Fruit fly (Drosophila melanogaster) whole organism, embryonic: ENCODE results near the gene Blos4.

Source experiments
- Abd-B ChIP-seq: fragments of 200-800 bp; sonication (Bioruptor generic); optimal IDR thresholded peaks from 2 replicates; lab custom pipeline; 2018; ENCODE audit warnings: missing biosample characterization, mild to moderate bottlenecking, missing genetic modification characterization, moderate library complexity
- B-H2 ChIP-seq: fragments of 200-800 bp; sonication (Bioruptor generic); optimal IDR thresholded peaks from 2 replicates; lab custom pipeline; 2018; ENCODE audit warnings: missing biosample characterization, mild to moderate bottlenecking, missing genetic modification characterization
- CG10209 ChIP-seq: fragments of 200-800 bp; sonication (Bioruptor generic); optimal IDR thresholded peaks from 3 replicates; lab custom pipeline; 2017; ENCODE audit warnings: missing biosample characterization, mild to moderate bottlenecking, missing genetic modification characterization, missing genetic modification reagents
- CG10462 ChIP-seq: fragments of 200-800 bp; sonication (Bioruptor generic); optimal IDR thresholded peaks from 2 replicates; lab custom pipeline; 2016; ENCODE audit warnings: missing biosample characterization, missing genetic modification characterization
- CG11247 ChIP-seq: fragments of 200-800 bp; sonication (Bioruptor generic); IDR thresholded peaks from 2 replicates; pipeline ENCODE4 v1.3.6; 2022; ENCODE audit warnings: missing biosample characterization, missing genetic modification characterization
- CG11456 ChIP-seq: fragments of 200-800 bp; sonication (Bioruptor generic); IDR thresholded peaks from 3 replicates; pipeline ENCODE4 v1.3.6; 2022; ENCODE audit warnings: missing biosample characterization, missing genetic modification characterization
- CG12071 ChIP-seq: fragments of 200-800 bp; sonication (Bioruptor generic); optimal IDR thresholded peaks from 3 replicates; lab custom pipeline; 2018; ENCODE audit warnings: missing biosample characterization, mild to moderate bottlenecking, missing genetic modification characterization
- CG12236 ChIP-seq: fragments of 200-800 bp; sonication (Bioruptor generic); optimal IDR thresholded peaks from 2 replicates; lab custom pipeline; 2016; ENCODE audit warnings: missing biosample characterization, missing genetic modification characterization
- CG14014 ChIP-seq: fragments of 200-800 bp; sonication (Bioruptor generic); IDR thresholded peaks from 2 replicates; pipeline ENCODE4 v1.3.6; 2022; ENCODE audit warnings: missing biosample characterization, missing genetic modification characterization
- CG14050 ChIP-seq: fragments of 200-800 bp; sonication (Bioruptor generic); IDR thresholded peaks from 3 replicates; pipeline ENCODE4 v1.3.6; 2022; ENCODE audit warnings: missing biosample characterization, missing genetic modification characterization
- CG14965 ChIP-seq: fragments of 200-800 bp; sonication (Bioruptor generic); optimal IDR thresholded peaks from 2 replicates; lab custom pipeline; 2016; ENCODE audit warnings: missing biosample characterization, missing genetic modification characterization, borderline replicate concordance
- CG15601 ChIP-seq: fragments of 200-800 bp; sonication (Bioruptor generic); optimal IDR thresholded peaks from 3 replicates; lab custom pipeline; 2019; ENCODE audit warnings: missing biosample characterization, mild to moderate bottlenecking, missing genetic modification characterization, moderate library complexity
- CG18011 ChIP-seq: fragments of 200-800 bp; sonication (Bioruptor generic); optimal IDR thresholded peaks from 2 replicates; lab custom pipeline; 2017; ENCODE audit warnings: missing biosample characterization, missing genetic modification characterization, mild to moderate bottlenecking, moderate library complexity, missing genotype
- CG18764 ChIP-seq: fragments of 200-800 bp; sonication (Bioruptor generic); optimal IDR thresholded peaks from 3 replicates; lab custom pipeline; 2016; ENCODE audit warnings: missing biosample characterization, missing genetic modification characterization
- CG30020 ChIP-seq: fragments of 200-800 bp; optimal IDR thresholded peaks from 2 replicates; lab custom pipeline; 2019; ENCODE audit warnings: missing biosample characterization, mild to moderate bottlenecking, missing genetic modification characterization, moderate library complexity
- CG6175 ChIP-seq: fragments of 200-800 bp; sonication (Bioruptor generic); IDR thresholded peaks from 3 replicates; pipeline ENCODE4 v1.3.6; 2022; ENCODE audit warnings: missing biosample characterization, missing genetic modification characterization
- CG6683 ChIP-seq: fragments of 200-800 bp; sonication (Bioruptor generic); optimal IDR thresholded peaks from 2 replicates; lab custom pipeline; 2017; ENCODE audit warnings: missing biosample characterization, mild to moderate bottlenecking, missing genetic modification characterization, missing genetic modification reagents
- CG7963 ChIP-seq: fragments of 200-800 bp; sonication (Bioruptor generic); IDR thresholded peaks from 3 replicates; pipeline ENCODE4 v1.3.6; 2022; ENCODE audit warnings: missing biosample characterization, missing genetic modification characterization; ENCODE audit not compliant: partially characterized antibody
- Dfd ChIP-seq, 2 experiments: fragments of >200 bp; optimal IDR thresholded peaks; 2 replicates each; lab custom pipeline; 2017; ENCODE audit warnings: missing biosample characterization in 2 of 2, missing genetic modification characterization in 2 of 2
- Hr3 ChIP-seq: fragments of 200-800 bp; sonication (Bioruptor generic); optimal IDR thresholded peaks from 3 replicates; lab custom pipeline; 2016; ENCODE audit warnings: missing biosample characterization, missing genetic modification characterization
- Lpt ChIP-seq: fragments of >200 bp; optimal IDR thresholded peaks from 2 replicates; lab custom pipeline; 2018; ENCODE audit warnings: missing biosample characterization, missing genetic modification characterization
- MBD-R2 ChIP-seq: fragments of 200-800 bp; sonication (Bioruptor generic); IDR thresholded peaks from 2 replicates; pipeline ENCODE4 v1.3.6; 2022; ENCODE audit warnings: missing biosample characterization, missing genetic modification characterization
- Nf-YA ChIP-seq: fragments of 200-800 bp; sonication (Bioruptor generic); IDR thresholded peaks from 2 replicates; pipeline ENCODE4 v1.3.6; 2022; ENCODE audit warnings: missing biosample characterization, missing genetic modification characterization
- Oli ChIP-seq: fragments of 200-800 bp; sonication (Bioruptor generic); optimal IDR thresholded peaks from 2 replicates; lab custom pipeline; 2018; ENCODE audit warnings: missing biosample characterization, mild to moderate bottlenecking, missing genetic modification characterization, moderate library complexity
- Spps ChIP-seq: fragments of 200-800 bp; sonication (Bioruptor generic); optimal IDR thresholded peaks from 2 replicates; lab custom pipeline; 2018; ENCODE audit warnings: missing biosample characterization, mild to moderate bottlenecking, missing genetic modification characterization
- Ssrp ChIP-seq: fragments of 200-800 bp; sonication (Bioruptor generic); optimal IDR thresholded peaks from 2 replicates; lab custom pipeline; 2018; ENCODE audit warnings: missing biosample characterization, mild to moderate bottlenecking, missing genetic modification characterization, moderate library complexity
- Usf ChIP-seq: fragments of 200-800 bp; sonication (Bioruptor generic); optimal IDR thresholded peaks from 2 replicates; lab custom pipeline; 2017; ENCODE audit warnings: missing genotype, missing biosample characterization, missing genetic modification characterization
- ase ChIP-seq: fragments of 200-800 bp; sonication (Bioruptor generic); IDR thresholded peaks from 3 replicates; pipeline ENCODE4 v1.3.6; 2022; ENCODE audit warnings: missing biosample characterization, missing genetic modification characterization
- caup ChIP-seq: fragments of 200-800 bp; sonication (Bioruptor generic); optimal IDR thresholded peaks from 3 replicates; lab custom pipeline; 2017; ENCODE audit warnings: missing biosample characterization, mild to moderate bottlenecking, missing genetic modification characterization, moderate library complexity; ENCODE audit not compliant: severe bottlenecking
- chn ChIP-seq: fragments of 200-800 bp; sonication (Bioruptor generic); optimal IDR thresholded peaks from 2 replicates; lab custom pipeline; 2016; ENCODE audit warnings: missing biosample characterization, missing genetic modification characterization
- cwo ChIP-seq: fragments of 200-800 bp; sonication (Bioruptor generic); optimal IDR thresholded peaks from 3 replicates; lab custom pipeline; 2017; ENCODE audit warnings: missing biosample characterization, missing genetic modification characterization, mild to moderate bottlenecking, moderate library complexity, missing genetic modification reagents
- emc ChIP-seq: fragments of 200-800 bp; sonication (Bioruptor generic); optimal IDR thresholded peaks from 2 replicates; lab custom pipeline; 2016; ENCODE audit warnings: missing biosample characterization, missing genetic modification characterization
- fd64A ChIP-seq: fragments of 200-800 bp; sonication (Bioruptor generic); optimal IDR thresholded peaks from 3 replicates; lab custom pipeline; 2018; ENCODE audit warnings: missing biosample characterization, mild to moderate bottlenecking, missing genetic modification characterization
- ham ChIP-seq: fragments of 200-800 bp; sonication (Bioruptor generic); IDR thresholded peaks from 2 replicates; pipeline ENCODE4 v1.3.6; 2022; ENCODE audit warnings: missing biosample characterization, missing genetic modification characterization
- hb ChIP-seq: fragments of 200-800 bp; sonication (Bioruptor generic); IDR thresholded peaks from 3 replicates; pipeline ENCODE4 v1.3.6; 2022; ENCODE audit warnings: missing biosample characterization, missing genetic modification characterization; ENCODE audit not compliant: partially characterized antibody
- kah ChIP-seq: fragments of 200-800 bp; sonication (Bioruptor generic); optimal IDR thresholded peaks from 2 replicates; lab custom pipeline; 2018; ENCODE audit warnings: missing biosample characterization, mild to moderate bottlenecking, missing genetic modification characterization
- lilli ChIP-seq: fragments of 200-800 bp; sonication (Bioruptor generic); optimal IDR thresholded peaks from 3 replicates; lab custom pipeline; 2016; ENCODE audit warnings: missing biosample characterization, missing genetic modification characterization
- nau ChIP-seq: fragments of 200-800 bp; sonication (Bioruptor generic); optimal IDR thresholded peaks from 3 replicates; lab custom pipeline; 2017; ENCODE audit warnings: missing biosample characterization, mild to moderate bottlenecking, missing genetic modification characterization, missing genetic modification reagents
- onecut ChIP-seq: fragments of 200-800 bp; sonication (Bioruptor generic); IDR thresholded peaks from 2 replicates; pipeline ENCODE4 v1.3.6; 2022; ENCODE audit warnings: missing biosample characterization, missing genetic modification characterization
- prd ChIP-seq, 3 experiments: fragments of >200 bp in 2 of 3; fragments of 200-800 bp in 1 of 3; sonication (Bioruptor generic) in 1 of 3; optimal IDR thresholded peaks in 2 of 3; IDR thresholded peaks in 1 of 3; 2 replicates in 2 of 3; 3 replicates in 1 of 3; pipeline versions ENCODE4 v1.3.6 to Lab custom; 2017 to 2022; ENCODE audit warnings: missing biosample characterization in 1 of 3, missing genetic modification characterization in 1 of 3
- pzg ChIP-seq: fragments of 200-800 bp; sonication (Bioruptor generic); optimal IDR thresholded peaks from 3 replicates; lab custom pipeline; 2018; ENCODE audit warnings: missing biosample characterization, mild to moderate bottlenecking, missing genetic modification characterization, moderate library complexity
- row ChIP-seq: fragments of 200-800 bp; sonication (Bioruptor generic); IDR thresholded peaks from 3 replicates; pipeline ENCODE4 v1.3.6; 2022; ENCODE audit warnings: missing biosample characterization, missing genetic modification characterization
- so ChIP-seq: fragments of 200-800 bp; sonication (Bioruptor generic); IDR thresholded peaks from 3 replicates; pipeline ENCODE4 v1.3.6; 2022; ENCODE audit warnings: missing biosample characterization, missing genetic modification characterization
- stc ChIP-seq: fragments of 200-800 bp; sonication (Bioruptor generic); IDR thresholded peaks from 2 replicates; pipeline ENCODE4 v1.3.6; 2022; ENCODE audit warnings: missing biosample characterization, missing genetic modification characterization
- tll ChIP-seq, 2 experiments: fragments of 200-800 bp in 1 of 2; fragments of >200 bp in 1 of 2; sonication (Bioruptor generic) in 1 of 2; optimal IDR thresholded peaks; 2 replicates each; lab custom pipeline; 2017 to 2019; ENCODE audit warnings: missing biosample characterization in 2 of 2, missing genetic modification characterization in 2 of 2, mild to moderate bottlenecking in 1 of 2, moderate library complexity in 1 of 2
- toy ChIP-seq: fragments of 200-800 bp; sonication (Bioruptor generic); IDR thresholded peaks from 2 replicates; pipeline ENCODE4 v1.3.6; 2022; ENCODE audit warnings: missing biosample characterization, missing genetic modification characterization
- twi ChIP-seq: fragments of 200-800 bp; optimal IDR thresholded peaks from 2 replicates; lab custom pipeline; 2019; ENCODE audit warnings: missing biosample characterization, mild to moderate bottlenecking, missing genetic modification characterization, moderate library complexity

The Blos4 gene

dm6 chr3L:10863925-10864324, 15.0 kb upstream of the Blos4 start (continued):
- 0 out of 3 replicates have a peak, but pooled peaks have one; percentile 41 for TF ChIP-seq CG6175 (GFP tag; lab: Robert Waterston, UW)
- 0 out of 3 replicates have a peak, but pooled peaks have one; percentile 17 for TF ChIP-seq row (GFP tag; lab: Robert Waterston, UW)
- TF ChIP-seq pzg (GFP tag; lab: Kevin White, UChicago) = no peak
- TF ChIP-seq cwo (GFP tag; lab: Kevin White, UChicago) = peak; percentile 61

DNA sequence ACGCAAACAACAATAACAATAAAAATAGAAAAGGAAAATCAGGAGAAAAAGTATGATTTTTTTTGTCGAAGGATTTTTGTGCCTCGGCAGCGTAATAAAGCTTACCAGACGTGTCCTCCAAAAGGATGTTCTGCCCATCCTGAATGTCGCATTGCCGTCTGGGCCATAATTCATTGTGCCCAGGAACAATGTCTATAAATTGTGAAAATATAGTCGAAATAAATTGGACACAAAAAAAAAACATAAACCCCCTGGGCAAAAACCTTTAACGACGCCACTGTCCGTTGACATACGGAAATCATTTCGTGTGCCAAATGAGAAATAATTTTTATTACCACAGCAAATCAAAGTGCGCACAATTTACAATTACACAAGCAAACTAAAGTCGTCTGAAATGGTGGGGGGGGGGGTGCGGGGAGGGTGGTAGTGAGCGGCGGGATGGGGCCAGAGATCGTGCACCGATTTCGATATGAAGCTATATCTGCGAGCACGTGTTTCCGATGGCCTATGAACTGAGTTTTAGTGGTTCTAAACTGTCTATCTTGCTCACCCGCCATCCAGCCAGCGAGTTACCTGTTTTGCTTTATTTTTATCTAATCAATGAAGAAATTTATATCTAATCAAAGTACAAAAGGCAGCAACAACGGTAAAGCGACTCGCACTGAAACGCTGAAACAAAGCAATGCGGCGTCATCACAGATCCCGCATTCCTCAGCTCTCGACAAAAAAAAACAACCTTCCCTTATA, 12.1 kb upstream of the Blos4 start:
- TF ChIP-seq tll (GFP tag; optimal IDR thresholded peaks at IDR 0.05; lab: Kevin White, UChicago) (no peak), Hr3 (GFP tag; lab: Kevin White, UChicago) (no peak), CG15601 (tag; lab: Kevin White, UChicago) (no peak), Usf (GFP tag; lab: Kevin White, UChicago) (no peak), stc (no peak; the same call in 1 of the 2 replicates), caup (GFP tag; lab: Kevin White, UChicago) (peak; percentile 14), onecut (GFP tag; lab: Robert Waterston, UW) (no peak), fd64A (GFP tag; lab: Kevin White, UChicago) (no peak), kah (GFP tag; lab: Kevin White, UChicago) (no peak), nau (GFP tag; lab: Kevin White, UChicago) (no peak), CG12071 (GFP tag; lab: Kevin White, UChicago) (no peak), twi (tag; lab: Kevin White, UChicago) (no peak), CG11456 (GFP tag; lab: Robert Waterston, UW) (peak; percentile 70), prd (optimal IDR thresholded peaks at IDR 0.05; lab: Kevin White, UChicago) (no peak), prd (GFP tag; IDR thresholded peaks at IDR 0.05; lab: Robert Waterston, UW) (peak; percentile 49; the same call in 2 of the 3 replicates), CG10209 (GFP tag; lab: Kevin White, UChicago) (peak; percentile 19), CG14965 (no peak), CG14014 (GFP tag; lab: Robert Waterston, UW) (peak; percentile 55; the same call in 1 of the 2 replicates), Oli (no peak), Ssrp (tag; lab: Kevin White, UChicago) (no peak), ase (GFP tag; lab: Robert Waterston, UW) (no peak), hb (GFP tag; lab: Robert Waterston, UW) (no peak), CG11247 (peak; percentile 35), Spps (tag; lab: Kevin White, UChicago) (no peak), Dfd (GFP tag; optimal IDR thresholded peaks at IDR 0.05; lab: Kevin White, UChicago) (no peak), CG7963 (no peak), chn (no peak), toy (GFP tag; lab: Robert Waterston, UW) (no peak), ham (GFP tag; lab: Robert Waterston, UW) (no peak), CG12236 (GFP tag; lab: Kevin White, UChicago) (no peak), so (GFP tag; lab: Robert Waterston, UW) (no peak), Nf-YA (no peak), MBD-R2 (GFP tag; lab: Robert Waterston, UW) (no peak; the same call in 1 of the 2 replicates), emc (GFP tag; lab: Kevin White, UChicago) (peak; percentile 44), B-H2 (GFP tag; lab: Kevin White, UChicago) (no peak), CG6683 (GFP tag; lab: Kevin White, UChicago) (peak; percentile 14), CG30020 (no peak), CG10462 (no peak), lilli (GFP tag; lab: Kevin White, UChicago) (peak; percentile 64), CG18011 (peak; percentile 35), Abd-B (GFP tag; lab: Kevin White, UChicago) (no peak), CG18764 (GFP tag; lab: Kevin White, UChicago) (no peak), CG14050 (GFP tag; lab: Robert Waterston, UW) (no peak), Lpt (GFP tag; lab: Kevin White, UChicago) (no peak)
